Worm (Caenorhabditis elegans): ENCODE measurements around the gene phf-10.

phf-10 gene

DNA sequence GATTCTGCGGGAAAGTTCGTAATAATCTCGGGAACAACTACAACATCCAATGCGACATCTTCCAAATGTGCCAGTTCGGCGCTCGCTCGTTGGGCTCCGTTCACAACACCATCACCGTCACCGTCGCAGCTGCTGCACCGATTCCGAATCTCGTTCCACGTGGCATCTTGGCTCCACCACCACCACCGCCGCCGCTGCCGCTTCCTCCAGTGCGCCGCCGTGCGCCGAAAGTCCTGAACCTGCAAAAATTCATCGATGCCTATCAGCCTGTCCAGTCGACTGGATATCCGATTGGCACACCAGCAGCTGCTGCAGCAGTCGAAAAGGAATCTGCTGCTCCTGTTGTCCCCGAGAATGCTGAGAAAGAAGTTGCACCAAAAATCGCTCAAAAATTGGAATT lies 13.0 kb downstream of the phf-10 start:
- peak; percentile 92 for TF ChIP-seq set-16 (GFP tag; IDR thresholded peaks at IDR 0.05)
- TF ChIP-seq ctbp-1 (GFP tag; IDR thresholded peaks at IDR 0.05): no peak

DNA sequence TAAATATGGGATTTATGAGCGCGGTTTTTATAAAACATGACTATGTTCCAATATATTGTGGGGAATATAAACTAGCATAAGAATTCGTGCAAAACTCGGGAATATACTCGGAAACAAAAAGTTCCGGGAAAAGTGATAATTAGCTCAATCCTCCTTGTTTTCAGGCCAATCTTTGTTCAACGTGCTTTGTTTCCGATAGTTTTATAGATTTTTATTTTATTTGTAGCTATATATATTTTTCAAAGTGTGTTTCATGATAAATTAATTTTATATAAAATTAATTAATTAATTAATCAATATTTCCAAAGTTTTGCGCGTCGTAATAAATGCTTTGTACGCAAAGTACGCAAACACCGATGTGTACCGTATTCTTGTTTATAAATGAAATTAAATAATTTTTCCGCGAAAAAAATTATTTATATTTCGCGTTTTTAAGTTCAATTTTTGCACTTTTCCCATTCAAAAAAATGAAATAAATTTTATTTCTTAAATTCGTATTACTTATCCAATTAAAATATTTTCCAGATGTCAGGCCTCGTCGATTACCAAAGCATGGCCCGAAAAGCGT lies 13.9 kb downstream of the phf-10 start, which contains the start of gene F33E11.2:
Gene F33E11.2, plus strand, starts transcription at position 524 of the 568 bp plus-strand sequence.
- TF ChIP-seq unc-62 (GFP tag; optimal IDR thresholded peaks at IDR 0.05 in 1 of 2): peak in 1 of 2 experiments; percentile 91
- TF ChIP-seq unc-62 (tag; optimal IDR thresholded peaks at IDR 0.05): no peak
- peak; percentile 37 for TF ChIP-seq unc-130 (GFP tag; optimal IDR thresholded peaks at IDR 0.05)
- TF ChIP-seq dve-1 (tag; optimal IDR thresholded peaks at IDR 0.05; ENCODE audit: insufficient read depth): no peak

DNA sequence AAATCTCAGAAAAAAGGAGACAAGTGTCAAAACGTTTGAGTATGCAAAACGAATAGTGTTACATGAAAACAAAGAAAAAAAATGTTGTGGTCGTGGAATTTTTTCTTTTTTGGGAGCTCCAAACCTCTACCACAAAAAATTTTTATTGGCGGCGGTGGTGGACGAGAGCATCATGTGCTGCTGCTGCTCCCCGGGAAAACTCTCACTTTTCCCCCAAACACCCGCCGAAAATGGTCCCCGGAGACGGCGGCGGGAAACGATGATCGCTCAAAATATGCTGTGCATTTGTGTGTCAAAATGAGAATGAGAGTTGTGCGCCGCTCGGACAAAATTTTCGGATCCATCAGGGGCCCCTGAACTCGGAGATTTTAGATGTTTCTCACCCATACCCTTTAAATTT lies 15.6 kb downstream of the phf-10 start:
- TF ChIP-seq set-16 (GFP tag; IDR thresholded peaks at IDR 0.05): peak; percentile 59; the same call in 1 of the 2 replicates
- no peak for TF ChIP-seq lin-15B (tag; optimal IDR thresholded peaks at IDR 0.05)
- TF ChIP-seq unc-62 (GFP tag; optimal IDR thresholded peaks at IDR 0.05 in 1 of 2): peak in 1 of 2 experiments; percentile 50
- no peak for TF ChIP-seq unc-62 (tag; optimal IDR thresholded peaks at IDR 0.05)
- TF ChIP-seq mdl-1 (tag; optimal IDR thresholded peaks at IDR 0.05): no peak

DNA sequence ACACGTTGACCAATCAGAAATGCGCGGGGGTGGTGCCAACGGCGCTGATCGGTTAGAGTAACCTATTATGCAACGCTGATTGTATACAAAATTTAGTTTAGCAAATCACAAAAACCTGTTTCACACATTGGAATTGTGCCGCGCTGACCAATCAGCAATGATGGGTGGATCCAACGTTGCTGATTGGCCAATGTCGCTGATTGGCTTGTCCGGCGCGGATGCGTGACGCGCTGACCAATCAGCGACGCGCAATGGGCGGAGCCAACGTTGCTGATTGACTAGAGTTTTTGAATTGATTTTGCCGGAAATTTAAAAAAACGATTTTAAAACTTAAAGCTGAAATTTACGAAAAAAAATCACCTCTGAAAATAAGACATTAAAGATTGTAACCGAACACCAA lies 26.1 kb downstream of the phf-10 start:
- TF ChIP-seq snpc-4 (tag; optimal IDR thresholded peaks at IDR 0.05) (no peak), T20F7.1 (GFP tag; optimal IDR thresholded peaks at IDR 0.05) (no peak), pqm-1 (tag; optimal IDR thresholded peaks at IDR 0.05) (no peak), rbr-2 (tag; optimal IDR thresholded peaks at IDR 0.05) (no peak), T26A8.4 (GFP tag; IDR thresholded peaks at IDR 0.05) (no peak), ztf-7 (tag; optimal IDR thresholded peaks at IDR 0.05) (no peak), ceh-32 (tag; optimal IDR thresholded peaks at IDR 0.05; ENCODE audit: poor library complexity) (no peak)

DNA sequence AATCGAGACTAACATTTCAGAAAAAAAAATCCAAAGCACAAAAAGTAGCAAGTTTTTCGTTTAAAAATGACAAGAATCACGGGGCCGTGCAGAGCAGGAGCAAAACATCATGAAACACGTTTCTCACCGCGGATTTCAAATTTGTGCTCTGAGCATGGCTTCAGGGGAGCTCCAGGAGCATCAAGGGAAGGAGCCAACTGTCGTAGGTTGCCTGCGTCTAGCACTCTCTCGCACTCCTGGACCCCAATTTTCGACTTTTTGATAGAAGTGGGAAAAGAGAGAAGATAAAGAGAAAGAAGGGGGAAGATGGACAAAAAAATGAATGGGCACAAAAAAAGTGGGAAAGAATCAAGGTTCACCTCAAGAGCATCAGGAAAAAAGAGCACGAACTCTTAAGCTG lies 26.6 kb downstream of the phf-10 start:
- TF ChIP-seq daf-16 (GFP tag; optimal IDR thresholded peaks at IDR 0.05): peak in 1 of 2 experiments; percentile 11
- no peak for TF ChIP-seq daf-16 (tag; optimal IDR thresholded peaks at IDR 0.05)
- 0 out of 2 replicates have a peak, but pooled peaks have one; percentile 35 for TF ChIP-seq ceh-20 (GFP tag; IDR thresholded peaks at IDR 0.05)
- TF ChIP-seq unc-62 (GFP tag; optimal IDR thresholded peaks at IDR 0.05 in 1 of 2): peak in 1 of 2 experiments; percentile 41
- TF ChIP-seq unc-62 (tag; optimal IDR thresholded peaks at IDR 0.05): no peak
- peak; percentile 22; the same call in 1 of the 2 replicates for TF ChIP-seq set-16 (GFP tag; IDR thresholded peaks at IDR 0.05)
- no peak for TF ChIP-seq vab-7 (GFP tag; IDR thresholded peaks at IDR 0.05)
- no peak for TF ChIP-seq dmd-9 (GFP tag; IDR thresholded peaks at IDR 0.05)
- TF ChIP-seq hif-1 (tag; optimal IDR thresholded peaks at IDR 0.05): no peak

DNA sequence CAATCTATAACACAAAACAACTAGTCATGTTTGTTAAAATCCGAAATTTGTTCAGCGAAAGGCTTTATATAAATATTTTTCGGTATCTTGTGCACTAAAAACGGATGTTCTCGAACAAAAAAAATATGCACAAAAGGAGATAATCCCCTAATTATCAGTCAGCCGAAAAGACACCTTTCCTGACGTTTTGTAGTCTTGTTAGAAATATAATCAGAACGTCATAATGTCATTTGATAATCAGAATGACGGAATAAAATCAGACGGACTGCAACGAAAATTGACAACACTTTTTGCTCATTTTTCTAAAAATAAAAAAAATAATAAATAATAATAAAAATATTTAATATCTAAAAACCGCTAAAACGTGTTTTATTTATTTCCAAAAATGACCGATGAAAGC lies 27.4 kb downstream of the phf-10 start:
- no peak for TF ChIP-seq mes-2 (tag; optimal IDR thresholded peaks at IDR 0.05; ENCODE audit: poor library complexity, severe bottlenecking)
- no peak for TF ChIP-seq daf-16 (GFP tag; optimal IDR thresholded peaks at IDR 0.05)
- no peak for TF ChIP-seq daf-16 (tag; optimal IDR thresholded peaks at IDR 0.05)
- TF ChIP-seq dmd-6 (GFP tag; IDR thresholded peaks at IDR 0.05): no peak
- TF ChIP-seq pqm-1 (tag; optimal IDR thresholded peaks at IDR 0.05): no peak
- no peak for TF ChIP-seq ces-1 (GFP tag; optimal IDR thresholded peaks at IDR 0.05)
- no peak for TF ChIP-seq mep-1 (tag; optimal IDR thresholded peaks at IDR 0.05)
- no peak for TF ChIP-seq gei-8 (GFP tag; optimal IDR thresholded peaks at IDR 0.05)

DNA sequence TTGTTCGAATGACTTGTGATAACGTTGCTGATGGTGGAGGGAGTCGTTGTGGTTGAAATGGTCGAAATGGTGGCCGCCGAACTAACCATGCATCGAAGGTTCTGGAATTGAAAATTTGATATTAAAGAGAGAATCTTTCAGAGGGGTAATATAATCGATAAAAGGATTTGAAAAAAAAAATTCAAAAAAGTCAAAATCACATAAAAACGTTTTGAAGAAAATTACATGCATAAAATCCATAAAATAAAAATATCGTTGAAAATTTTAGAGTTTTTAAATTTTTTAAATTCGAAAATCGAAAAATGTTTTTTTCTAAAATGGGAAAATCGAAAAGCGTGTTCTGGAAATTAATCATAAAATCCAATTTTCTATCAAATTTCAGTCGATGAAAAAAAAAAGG lies 29.7 kb downstream of the phf-10 start, which contains the start of gene npr-5:
Gene npr-5, minus strand, starts transcription at position 101 of the 400 bp plus-strand sequence.
- TF ChIP-seq ceh-32 (tag; optimal IDR thresholded peaks at IDR 0.05; ENCODE audit: poor library complexity) (no peak), lin-1 (GFP tag; IDR thresholded peaks at IDR 0.05) (no peak), ceh-44 (GFP tag; IDR thresholded peaks at IDR 0.05) (no peak), spr-1 (tag; optimal IDR thresholded peaks at IDR 0.05) (no peak), lir-3 (tag; optimal IDR thresholded peaks at IDR 0.05) (no peak), duxl-1 (tag; optimal IDR thresholded peaks at IDR 0.05; ENCODE audit: poor library complexity) (no peak), F26F4.8 (GFP tag; conservative IDR thresholded peaks at IDR 0.05) (no peak), nhr-48 (tag; optimal IDR thresholded peaks at IDR 0.05) (no peak), zip-11 (GFP tag; IDR thresholded peaks at IDR 0.05) (no peak), nhr-10 (tag; optimal IDR thresholded peaks at IDR 0.05) (no peak)

Measured in whole organism, L4 larva.